Worm (Caenorhabditis elegans) whole organism, midembryonic: ENCODE results near the gene ZK177.11.

ENCODE experiments used
- T22C8.4 ChIP-seq: fragments of 200-800 bp; sonication (Bioruptor generic); IDR thresholded peaks from 2 replicates; pipeline ENCODE4 v1.3.6; 2022; ENCODE audit warnings: missing genetic modification characterization, missing compliant biosample characterization
- cog-1 ChIP-seq: sonication (generic microtip); optimal IDR thresholded peaks from 2 replicates; lab custom pipeline; 2016; ENCODE audit warnings: missing genetic modification characterization, missing compliant biosample characterization
- ref-1 ChIP-seq: fragments of 200-800 bp; sonication (Bioruptor generic); conservative IDR thresholded peaks from 2 replicates; pipeline ENCODE4 v1.3.6; 2022; ENCODE audit warnings: missing genetic modification reagents, missing genetic modification characterization, missing compliant biosample characterization

DNA sequence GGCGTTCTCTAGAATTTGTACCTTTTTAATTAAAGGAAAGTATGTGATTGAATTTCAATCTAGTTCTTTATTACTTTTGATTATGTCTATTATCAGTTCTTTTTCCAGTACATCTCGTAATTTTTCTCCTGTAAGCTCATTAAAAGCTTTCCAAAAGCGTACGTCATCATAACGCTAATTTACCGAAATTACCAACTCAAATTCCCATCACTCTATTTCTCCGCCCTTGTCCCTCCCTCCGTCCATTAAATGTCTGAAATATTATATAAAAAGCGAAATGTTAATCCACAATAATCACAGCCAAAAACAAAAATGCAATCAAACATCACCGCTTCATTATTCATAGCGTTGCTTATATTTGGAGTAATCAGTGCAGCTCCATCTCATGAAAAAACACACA is 31.6 kb downstream of the ZK177.11 start, which contains the start of gene ins-12:
- TF ChIP-seq ref-1 (no peak), cog-1 (tag; lab: Kevin White, UChicago) (no peak), T22C8.4 (GFP tag; lab: Robert Waterston, UW) (no peak)
